Fruit fly (Drosophila melanogaster) whole organism, prepupa: ENCODE results near the gene CG13894.
A peak's percentile ranks its signal among the peaks of the same experiment; 100 is the strongest.

Experiments used
- Blimp-1 ChIP-seq: fragments of 200-800 bp; sonication (Bioruptor generic); optimal IDR thresholded peaks from 3 replicates; lab custom pipeline; 2017; ENCODE audit warnings: missing biosample characterization, missing genetic modification characterization, mild to moderate bottlenecking, moderate library complexity, missing genetic modification reagents
- CG10631 ChIP-seq: fragments of 200-800 bp; sonication (Bioruptor generic); optimal IDR thresholded peaks from 2 replicates; lab custom pipeline; 2016; ENCODE audit warnings: missing biosample characterization, missing genetic modification characterization
- CG10669 ChIP-seq: fragments of 200-800 bp; sonication (Bioruptor generic); optimal IDR thresholded peaks from 3 replicates; lab custom pipeline; 2018; ENCODE audit warnings: missing biosample characterization, mild to moderate bottlenecking, missing genetic modification characterization, moderate library complexity
- CG11294 ChIP-seq: fragments of 200-800 bp; sonication (Bioruptor generic); IDR thresholded peaks from 2 replicates; pipeline ENCODE4 v1.3.6; 2022; ENCODE audit warnings: missing biosample characterization, missing genetic modification characterization
- CG11762 ChIP-seq: fragments of 200-800 bp; sonication (Bioruptor generic); optimal IDR thresholded peaks from 3 replicates; lab custom pipeline; 2016; ENCODE audit warnings: missing biosample characterization, missing genetic modification characterization; ENCODE audit not compliant: insufficient read depth
- CG11902 ChIP-seq: fragments of 200-800 bp; sonication (Bioruptor generic); optimal IDR thresholded peaks from 3 replicates; lab custom pipeline; 2016; ENCODE audit warnings: missing biosample characterization, missing genetic modification characterization
- CG15336 ChIP-seq: fragments of 200-800 bp; sonication (Bioruptor generic); IDR thresholded peaks from 2 replicates; pipeline ENCODE4 v1.3.6; 2022; ENCODE audit warnings: missing biosample characterization, missing genetic modification characterization
- CG1621 ChIP-seq: fragments of 200-800 bp; sonication (Bioruptor generic); optimal IDR thresholded peaks from 3 replicates; lab custom pipeline; 2018; ENCODE audit warnings: missing biosample characterization, mild to moderate bottlenecking, missing genetic modification characterization
- CG3032 ChIP-seq: fragments of 200-800 bp; optimal IDR thresholded peaks from 2 replicates; lab custom pipeline; 2019; ENCODE audit warnings: missing biosample characterization, mild to moderate bottlenecking, missing genetic modification characterization, moderate library complexity
- CG34406 ChIP-seq: fragments of 200-800 bp; sonication (Bioruptor generic); optimal IDR thresholded peaks from 3 replicates; lab custom pipeline; 2016; ENCODE audit warnings: missing biosample characterization, missing genetic modification characterization
- CG3919 ChIP-seq: fragments of 200-800 bp; sonication (Bioruptor generic); optimal IDR thresholded peaks from 3 replicates; lab custom pipeline; 2016; ENCODE audit warnings: missing biosample characterization, missing genetic modification characterization
- CG4318 ChIP-seq: fragments of 200-800 bp; sonication (Bioruptor generic); optimal IDR thresholded peaks from 3 replicates; lab custom pipeline; 2017; ENCODE audit warnings: missing biosample characterization, mild to moderate bottlenecking, missing genetic modification characterization
- CG6163 ChIP-seq: fragments of 200-800 bp; sonication (Bioruptor generic); IDR thresholded peaks from 3 replicates; pipeline ENCODE4 v1.3.6; 2022; ENCODE audit warnings: missing biosample characterization, missing genetic modification characterization
- CG6276 ChIP-seq: fragments of 200-800 bp; sonication (Bioruptor generic); optimal IDR thresholded peaks from 2 replicates; lab custom pipeline; 2017; ENCODE audit warnings: missing biosample characterization, mild to moderate bottlenecking, missing genetic modification characterization
- CG6792 ChIP-seq: fragments of 200-800 bp; sonication (Bioruptor generic); optimal IDR thresholded peaks from 3 replicates; lab custom pipeline; 2016; ENCODE audit warnings: missing biosample characterization, missing genetic modification characterization
- CG6854 ChIP-seq: fragments of 200-800 bp; sonication (Bioruptor generic); optimal IDR thresholded peaks from 2 replicates; lab custom pipeline; 2017; ENCODE audit warnings: missing biosample characterization, mild to moderate bottlenecking, missing genetic modification characterization
- CG8319 ChIP-seq: fragments of 200-800 bp; sonication (Bioruptor generic); optimal IDR thresholded peaks from 3 replicates; lab custom pipeline; 2016; ENCODE audit warnings: missing biosample characterization, missing genetic modification characterization
- CG8632 ChIP-seq: fragments of 200-800 bp; sonication (Bioruptor generic); optimal IDR thresholded peaks from 3 replicates; lab custom pipeline; 2016; ENCODE audit warnings: missing biosample characterization, missing genetic modification characterization
- CG9139 ChIP-seq: fragments of 200-800 bp; sonication (Bioruptor generic); optimal IDR thresholded peaks from 3 replicates; lab custom pipeline; 2017; ENCODE audit warnings: missing biosample characterization, mild to moderate bottlenecking, missing genetic modification characterization
- Eip78C ChIP-seq: fragments of 200-800 bp; sonication (Bioruptor generic); peaks from one replicate; lab custom pipeline; 2016; ENCODE audit warnings: missing biosample characterization, missing genetic modification characterization
- Eip93F ChIP-seq: fragments of 200-800 bp; sonication (Bioruptor generic); optimal IDR thresholded peaks from 2 replicates; lab custom pipeline; 2016; ENCODE audit warnings: missing biosample characterization, mild to moderate bottlenecking, missing genetic modification characterization
- Ets21C ChIP-seq: fragments of 200-800 bp; sonication (Bioruptor generic); optimal IDR thresholded peaks from 3 replicates; lab custom pipeline; 2016; ENCODE audit warnings: missing biosample characterization, missing genetic modification characterization
- Gug ChIP-seq: fragments of 200-800 bp; sonication (Bioruptor generic); IDR thresholded peaks from 2 replicates; pipeline ENCODE4 v1.3.6; 2022; ENCODE audit warnings: missing biosample characterization, missing genetic modification characterization
- Hr38 ChIP-seq: sonication (Bioruptor generic); optimal IDR thresholded peaks from 2 replicates; lab custom pipeline; 2016; ENCODE audit warnings: missing biosample characterization, missing genetic modification characterization
- Hr39 ChIP-seq: fragments of 200-800 bp; sonication (Bioruptor generic); optimal IDR thresholded peaks from 2 replicates; lab custom pipeline; 2016; ENCODE audit warnings: missing biosample characterization, missing genetic modification characterization
- Hr4 ChIP-seq: fragments of 200-800 bp; sonication (Bioruptor generic); optimal IDR thresholded peaks from 3 replicates; lab custom pipeline; 2016; ENCODE audit warnings: missing biosample characterization, missing genetic modification characterization
- Lpt ChIP-seq: fragments of 200-800 bp; sonication (Bioruptor generic); optimal IDR thresholded peaks from 3 replicates; lab custom pipeline; 2016; ENCODE audit warnings: missing biosample characterization, missing genetic modification characterization
- Met ChIP-seq: fragments of 200-800 bp; sonication (Bioruptor generic); optimal IDR thresholded peaks from 3 replicates; lab custom pipeline; 2016; ENCODE audit warnings: missing biosample characterization, missing genetic modification characterization
- OdsH ChIP-seq: fragments of 200-800 bp; sonication (Bioruptor generic); optimal IDR thresholded peaks from 3 replicates; lab custom pipeline; 2016; ENCODE audit warnings: missing biosample characterization, missing genetic modification characterization
- Smox ChIP-seq: fragments of 200-800 bp; sonication (Bioruptor generic); optimal IDR thresholded peaks from 3 replicates; lab custom pipeline; 2016; ENCODE audit warnings: missing biosample characterization, missing genetic modification characterization
- Sox102F ChIP-seq: fragments of 200-800 bp; sonication (Bioruptor generic); optimal IDR thresholded peaks from 2 replicates; lab custom pipeline; 2016; ENCODE audit warnings: missing biosample characterization, mild to moderate bottlenecking, missing genetic modification characterization
- Sox14 ChIP-seq: fragments of 200-800 bp; sonication (Bioruptor generic); optimal IDR thresholded peaks from 3 replicates; lab custom pipeline; 2016; ENCODE audit warnings: missing biosample characterization, missing genetic modification characterization
- Sox15 ChIP-seq: fragments of 200-800 bp; sonication (Bioruptor generic); optimal IDR thresholded peaks from 3 replicates; lab custom pipeline; 2016; ENCODE audit warnings: missing biosample characterization, missing genetic modification characterization
- achi ChIP-seq: fragments of 200-800 bp; sonication (Bioruptor generic); optimal IDR thresholded peaks from 3 replicates; lab custom pipeline; 2016; ENCODE audit warnings: missing biosample characterization, missing genetic modification characterization
- acj6 ChIP-seq: fragments of 200-800 bp; sonication (Bioruptor generic); optimal IDR thresholded peaks from 3 replicates; lab custom pipeline; 2016; ENCODE audit warnings: missing biosample characterization, missing genetic modification characterization
- cyc ChIP-seq: fragments of 200-800 bp; sonication (Bioruptor generic); optimal IDR thresholded peaks from 3 replicates; lab custom pipeline; 2016; ENCODE audit warnings: missing biosample characterization, missing genetic modification characterization
- dsx ChIP-seq: fragments of 200-800 bp; optimal IDR thresholded peaks from 3 replicates; lab custom pipeline; 2019; ENCODE audit warnings: missing biosample characterization, mild to moderate bottlenecking, missing genetic modification characterization, moderate library complexity; ENCODE audit not compliant: poor library complexity, severe bottlenecking
- eg ChIP-seq: fragments of 200-800 bp; sonication (Bioruptor generic); IDR thresholded peaks from 3 replicates; pipeline ENCODE4 v1.3.6; 2022; ENCODE audit warnings: missing biosample characterization, missing genetic modification characterization
- esn ChIP-seq: fragments of 200-800 bp; sonication (Bioruptor generic); optimal IDR thresholded peaks from 2 replicates; lab custom pipeline; 2016; ENCODE audit warnings: missing biosample characterization, mild to moderate bottlenecking, missing genetic modification characterization, moderate library complexity
- fd59A ChIP-seq: fragments of 200-800 bp; sonication (Bioruptor generic); optimal IDR thresholded peaks from 2 replicates; lab custom pipeline; 2017; ENCODE audit warnings: missing biosample characterization, mild to moderate bottlenecking, missing genetic modification characterization, missing genetic modification reagents
- fd85E ChIP-seq: fragments of 200-800 bp; sonication (Bioruptor generic); optimal IDR thresholded peaks from 3 replicates; lab custom pipeline; 2016; ENCODE audit warnings: missing biosample characterization, missing genetic modification characterization
- fkh ChIP-seq: fragments of 200-800 bp; sonication (Bioruptor generic); optimal IDR thresholded peaks from 3 replicates; lab custom pipeline; 2017; ENCODE audit warnings: missing biosample characterization, mild to moderate bottlenecking, missing genetic modification characterization, moderate library complexity
- net ChIP-seq: fragments of 200-800 bp; sonication (Bioruptor generic); optimal IDR thresholded peaks from 3 replicates; lab custom pipeline; 2016; ENCODE audit warnings: missing biosample characterization, missing genetic modification characterization
- spab ChIP-seq: fragments of 200-800 bp; sonication (Bioruptor generic); optimal IDR thresholded peaks from 2 replicates; lab custom pipeline; 2017; ENCODE audit warnings: missing biosample characterization, mild to moderate bottlenecking, missing genetic modification characterization, missing genetic modification reagents
- ss ChIP-seq, 2 experiments: fragments of 200-800 bp; sonication (Bioruptor generic); optimal IDR thresholded peaks; 2 replicates in 1 of 2; 3 replicates in 1 of 2; lab custom pipeline; 2017 to 2018; ENCODE audit warnings: mild to moderate bottlenecking in 2 of 2, missing biosample characterization in 2 of 2, missing genetic modification characterization in 2 of 2, moderate library complexity in 1 of 2
- svp ChIP-seq: fragments of 200-800 bp; sonication (Bioruptor generic); peaks from one replicate; lab custom pipeline; 2016; ENCODE audit warnings: missing biosample characterization, missing genetic modification characterization
- vri ChIP-seq: fragments of 200-800 bp; sonication (Bioruptor generic); optimal IDR thresholded peaks from 3 replicates; lab custom pipeline; 2016; ENCODE audit warnings: missing biosample characterization, mild to moderate bottlenecking, missing genetic modification characterization

CG13894 gene

DNA sequence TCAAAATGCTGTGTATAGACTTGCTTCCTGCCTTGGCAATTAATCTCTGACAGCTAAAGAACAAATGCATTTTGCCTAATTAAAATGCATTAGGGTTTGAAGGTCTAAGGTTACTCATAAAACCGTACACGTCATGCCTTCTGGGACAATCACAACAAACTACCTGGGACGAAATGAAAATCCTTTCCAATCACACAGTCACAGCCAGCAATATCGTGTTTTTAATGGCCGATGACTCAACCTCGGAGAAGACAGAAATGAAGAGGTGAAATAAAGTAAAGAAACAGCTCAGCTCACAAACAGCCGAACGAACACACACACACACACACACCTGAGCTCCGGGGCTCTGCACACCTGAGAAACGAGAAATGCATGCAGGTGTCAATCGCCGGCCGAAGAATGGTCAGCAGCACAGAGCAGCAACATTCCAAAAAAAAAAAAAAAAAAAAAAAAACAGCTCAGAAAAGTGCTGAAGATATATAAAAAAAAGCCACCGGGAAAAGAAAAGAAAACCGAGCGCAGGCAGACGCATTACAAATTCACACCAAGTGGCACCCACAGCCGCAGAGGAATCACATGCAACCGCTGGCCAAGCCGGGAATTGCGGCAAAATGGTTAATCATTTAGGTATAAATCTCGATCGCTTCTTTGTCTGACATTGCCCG, 33.5 kb upstream of the CG13894 start:
- no peak for TF ChIP-seq CG6792 (GFP tag; lab: Kevin White, UChicago)
- no peak for TF ChIP-seq cyc (GFP tag; lab: Kevin White, UChicago)
- no peak for TF ChIP-seq Sox14 (GFP tag; lab: Kevin White, UChicago)
- TF ChIP-seq eg (GFP tag; lab: Robert Waterston, UW): 0 out of 3 replicates have a peak, but pooled peaks have one; percentile 31
- no peak for TF ChIP-seq CG11294 (GFP tag; lab: Robert Waterston, UW)
- peak in 1 of 2 experiments; percentile 53 for TF ChIP-seq ss (GFP tag; optimal IDR thresholded peaks at IDR 0.05; lab: Kevin White, UChicago)
- no peak for TF ChIP-seq CG34406 (GFP tag; lab: Kevin White, UChicago)
- TF ChIP-seq dsx (GFP tag; lab: Kevin White, UChicago): peak; percentile 14
- no peak for TF ChIP-seq CG15336 (GFP tag; lab: Robert Waterston, UW)
- TF ChIP-seq Eip78C: peak; percentile 16
- TF ChIP-seq fkh (GFP tag; lab: Kevin White, UChicago): no peak
- peak; percentile 5 for TF ChIP-seq CG1621 (tag; lab: Kevin White, UChicago)
- no peak for TF ChIP-seq fd59A (GFP tag; lab: Kevin White, UChicago)
- TF ChIP-seq CG4318 (GFP tag; lab: Kevin White, UChicago): no peak
- TF ChIP-seq CG3919 (GFP tag; lab: Kevin White, UChicago): no peak
- TF ChIP-seq Eip93F (GFP tag; lab: Kevin White, UChicago): no peak
- no peak for TF ChIP-seq CG8319 (GFP tag; lab: Kevin White, UChicago)
- TF ChIP-seq CG6163 (GFP tag; lab: Robert Waterston, UW): 0 out of 3 replicates have a peak, but pooled peaks have one; percentile 27
- no peak for TF ChIP-seq Blimp-1 (GFP tag; lab: Kevin White, UChicago)
- TF ChIP-seq, all 60 proteins: peak for 6

DNA sequence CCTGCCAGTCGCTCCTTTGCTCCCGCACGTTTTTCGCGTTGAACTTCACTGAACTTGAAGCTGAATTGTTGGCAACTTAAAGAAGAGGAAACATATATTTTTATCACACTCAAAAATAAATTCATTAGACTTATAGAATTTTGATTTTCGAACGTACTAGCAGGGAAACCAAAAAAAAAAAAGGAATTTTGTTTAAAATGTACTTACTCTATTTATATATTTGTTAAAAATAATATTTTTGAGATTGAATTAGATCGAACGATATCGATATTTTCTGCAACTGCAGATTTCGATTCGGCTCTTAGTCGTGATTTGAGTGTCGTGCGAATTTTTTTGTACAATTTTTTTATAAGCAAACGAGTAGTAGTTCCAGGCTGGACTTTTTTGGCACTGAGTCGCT, 32.5 kb upstream of the CG13894 start:
- TF ChIP-seq Smox: no peak
- TF ChIP-seq Sox15 (GFP tag; lab: Kevin White, UChicago): no peak
- no peak for TF ChIP-seq acj6 (GFP tag; lab: Kevin White, UChicago)
- peak; percentile 30 for TF ChIP-seq Eip78C
- no peak for TF ChIP-seq CG6276 (GFP tag; lab: Kevin White, UChicago)
- TF ChIP-seq CG6854 (GFP tag; lab: Kevin White, UChicago): no peak
- TF ChIP-seq dsx (GFP tag; lab: Kevin White, UChicago): no peak
- no peak for TF ChIP-seq CG11902 (GFP tag; lab: Kevin White, UChicago)
- no peak for TF ChIP-seq Eip93F (GFP tag; lab: Kevin White, UChicago)
- no peak for TF ChIP-seq vri (GFP tag; lab: Kevin White, UChicago)
- peak; percentile 17 for TF ChIP-seq CG10669
- no peak for TF ChIP-seq CG3032 (tag; lab: Kevin White, UChicago)
- no peak for TF ChIP-seq Lpt (GFP tag; lab: Kevin White, UChicago)
- TF ChIP-seq Hr4 (GFP tag; lab: Kevin White, UChicago): no peak
- TF ChIP-seq Ets21C: no peak
- TF ChIP-seq fd59A (GFP tag; lab: Kevin White, UChicago): no peak
- no peak for TF ChIP-seq Hr38 (GFP tag; lab: Kevin White, UChicago)
- no peak for TF ChIP-seq fd85E
- no peak for TF ChIP-seq Gug
- TF ChIP-seq ss (GFP tag; optimal IDR thresholded peaks at IDR 0.05; lab: Kevin White, UChicago): no peak
- TF ChIP-seq fkh (GFP tag; lab: Kevin White, UChicago): no peak
- TF ChIP-seq CG9139 (GFP tag; lab: Kevin White, UChicago): no peak
- TF ChIP-seq net: no peak
- no peak for TF ChIP-seq CG8319 (GFP tag; lab: Kevin White, UChicago)
- no peak for TF ChIP-seq OdsH (GFP tag; lab: Kevin White, UChicago)
- no peak for TF ChIP-seq CG8632 (GFP tag; lab: Kevin White, UChicago)
- TF ChIP-seq spab (GFP tag; lab: Kevin White, UChicago): peak; percentile 16
- TF ChIP-seq CG10631 (GFP tag; lab: Kevin White, UChicago): peak; percentile 11
- peak; percentile 11 for TF ChIP-seq esn (GFP tag; lab: Kevin White, UChicago)
- no peak for TF ChIP-seq CG11294 (GFP tag; lab: Robert Waterston, UW)
- TF ChIP-seq Sox102F: no peak
- TF ChIP-seq Met (GFP tag; lab: Kevin White, UChicago): no peak
- peak; percentile 6 for TF ChIP-seq svp
- TF ChIP-seq CG15336 (GFP tag; lab: Robert Waterston, UW): no peak
- TF ChIP-seq achi (GFP tag; lab: Kevin White, UChicago): peak; percentile 44
- peak; percentile 24 for TF ChIP-seq CG11762
- TF ChIP-seq CG34406 (GFP tag; lab: Kevin White, UChicago): no peak
- TF ChIP-seq Hr39: no peak
- no peak for TF ChIP-seq CG6792 (GFP tag; lab: Kevin White, UChicago)
- no peak for TF ChIP-seq CG1621 (tag; lab: Kevin White, UChicago)
